Worm (Caenorhabditis elegans) whole organism, L4/young adult: ENCODE data around the gene F56D6.23.

Experiments
- W03F9.2 ChIP-seq: fragments of 150-350 bp; optimal IDR thresholded peaks from 2 replicates; lab custom pipeline; 2014; ENCODE audit warnings: missing biosample characterization, missing genetic modification characterization
- dao-5 ChIP-seq: sonication (generic microtip); optimal IDR thresholded peaks from 2 replicates; lab custom pipeline; 2016; ENCODE audit warnings: missing genotype, missing genetic modification characterization, moderate library complexity, missing compliant biosample characterization
- him-1 ChIP-seq: sonication (generic microtip); optimal IDR thresholded peaks from 2 replicates; lab custom pipeline; 2016; ENCODE audit warnings: missing genotype, missing genetic modification reagents, missing genetic modification characterization, missing compliant biosample characterization

DNA sequence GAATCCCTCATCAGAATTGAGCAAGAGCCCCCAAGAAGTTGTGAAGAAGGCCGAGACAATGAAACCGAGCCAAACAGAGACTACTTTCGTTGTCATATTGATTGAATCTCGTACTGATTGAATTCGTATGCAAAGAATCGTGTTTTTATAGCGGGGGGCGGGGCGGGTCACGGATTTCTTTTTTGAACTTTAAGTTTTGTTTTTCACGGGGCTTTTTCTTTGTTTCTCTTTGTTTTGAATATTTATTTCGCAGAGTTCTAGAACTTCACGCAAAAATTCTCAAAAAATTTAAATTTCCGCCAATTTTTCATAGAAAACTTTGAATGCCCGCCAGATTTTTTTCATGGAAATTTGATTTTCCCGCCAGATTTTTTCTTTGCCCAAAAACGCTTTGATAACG lies 37.8 kb downstream of the F56D6.23 start, which contains the start of gene clec-73:
- TF ChIP-seq him-1 (tag; lab: Kevin White, UChicago) (no peak), W03F9.2 (no peak), dao-5 (no peak)
